Worm (Caenorhabditis elegans) whole organism, early embryonic: ENCODE results near the gene clec-72.

ENCODE experiments used
- B0310.2 ChIP-seq: sonication (generic microtip); optimal IDR thresholded peaks from 2 replicates; lab custom pipeline; 2016; ENCODE audit warnings: mild to moderate bottlenecking, missing genetic modification characterization, missing compliant biosample characterization
- F13C5.2 ChIP-seq: sonication (generic microtip); optimal IDR thresholded peaks from 2 replicates; lab custom pipeline; 2017; ENCODE audit warnings: mild to moderate bottlenecking, missing genetic modification characterization, inconsistent platforms, missing compliant biosample characterization
- ama-1 ChIP-seq: fragments of 150-350 bp; optimal IDR thresholded peaks from 2 replicates; lab custom pipeline; 2014
- flt-1 ChIP-seq: fragments of 200-800 bp; sonication (Bioruptor generic); IDR thresholded peaks from 2 replicates; pipeline ENCODE4 v1.3.6; 2022; ENCODE audit warnings: missing genetic modification characterization, missing compliant biosample characterization
- scrt-1 ChIP-seq: fragments of 200-800 bp; sonication (Bioruptor generic); IDR thresholded peaks from 2 replicates; pipeline ENCODE4 v1.3.6; 2022; ENCODE audit warnings: missing genetic modification characterization, missing compliant biosample characterization

- TF ChIP-seq flt-1 (GFP tag; lab: Robert Waterston, UW) (no peak), F13C5.2 (no peak), ama-1 (lab: Kevin White, UChicago) (no peak), scrt-1 (GFP tag; lab: Robert Waterston, UW) (no peak), B0310.2 (tag; lab: Kevin White, UChicago) (no peak)
Measured at ce11 chrIV:3995384-3995783, 50.8 kb downstream of the clec-72 start, which contains the start of gene F47C12.7.
